Worm (Caenorhabditis elegans): Measurements from ENCODE around the gene fem-2.
A peak's percentile ranks its signal among the peaks of the same experiment; 100 is the strongest.

- peak; percentile 81 for TF ChIP-seq ztf-23 (GFP tag; IDR thresholded peaks at IDR 0.05)
- TF ChIP-seq ztf-29 (GFP tag; IDR thresholded peaks at IDR 0.05), result no peak
- TF ChIP-seq klf-2 (GFP tag; conservative IDR thresholded peaks at IDR 0.05), result peak; percentile 74
- peak; percentile 57; the same call in 1 of the 2 replicates for TF ChIP-seq T22C8.4 (GFP tag; IDR thresholded peaks at IDR 0.05)
- TF ChIP-seq ref-1 (GFP tag; conservative IDR thresholded peaks at IDR 0.05), result no peak
- no peak for TF ChIP-seq med-1 (GFP tag; optimal IDR thresholded peaks at IDR 0.05; ENCODE audit: insufficient read depth)
- peak; percentile 81; the same call in 1 of the 2 replicates for TF ChIP-seq flt-1 (GFP tag; IDR thresholded peaks at IDR 0.05)
- no peak for TF ChIP-seq tab-1 (GFP tag; IDR thresholded peaks at IDR 0.05)
- TF ChIP-seq cog-1 (tag; optimal IDR thresholded peaks at IDR 0.05), result peak; percentile 94
These were observed 5.9 kb upstream of the fem-2 start, which contains the start of the genes tag-266 and tag-267 for ce11 chrIII:640198-640803.
